Worm (Caenorhabditis elegans) whole organism, early embryonic: ENCODE measurements around the gene nhr-80.

Experiments used
- B0310.2 ChIP-seq: sonication (generic microtip); optimal IDR thresholded peaks from 2 replicates; lab custom pipeline; 2016; ENCODE audit warnings: mild to moderate bottlenecking, missing genetic modification characterization, missing compliant biosample characterization
- F13C5.2 ChIP-seq: sonication (generic microtip); optimal IDR thresholded peaks from 2 replicates; lab custom pipeline; 2017; ENCODE audit warnings: mild to moderate bottlenecking, missing genetic modification characterization, inconsistent platforms, missing compliant biosample characterization
- aly-1 ChIP-seq: sonication (generic microtip); optimal IDR thresholded peaks from 2 replicates; lab custom pipeline; 2016; ENCODE audit warnings: missing genetic modification characterization, missing compliant biosample characterization
- ama-1 ChIP-seq: fragments of 150-350 bp; optimal IDR thresholded peaks from 2 replicates; lab custom pipeline; 2014
- ceh-13 ChIP-seq: fragments of 200-800 bp; sonication (Bioruptor generic); optimal IDR thresholded peaks from 2 replicates; lab custom pipeline; 2018; ENCODE audit warnings: mild to moderate bottlenecking, missing genetic modification characterization, missing compliant biosample characterization
- ceh-36 ChIP-seq: sonication (generic microtip); optimal IDR thresholded peaks from 2 replicates; lab custom pipeline; 2016; ENCODE audit warnings: missing genetic modification characterization, inconsistent platforms, missing compliant biosample characterization
- ets-7 ChIP-seq: sonication (generic microtip); optimal IDR thresholded peaks from 2 replicates; lab custom pipeline; 2016; ENCODE audit warnings: missing genotype, missing genetic modification characterization, missing compliant biosample characterization
- flt-1 ChIP-seq: fragments of 200-800 bp; sonication (Bioruptor generic); IDR thresholded peaks from 2 replicates; pipeline ENCODE4 v1.3.6; 2022; ENCODE audit warnings: missing genetic modification characterization, missing compliant biosample characterization
- hmbx-1 ChIP-seq: sonication (generic microtip); optimal IDR thresholded peaks from 2 replicates; lab custom pipeline; 2016; ENCODE audit warnings: mild to moderate bottlenecking, missing genetic modification characterization, missing compliant biosample characterization
- hmg-4 ChIP-seq: fragments of 200-800 bp; sonication (Bioruptor generic); optimal IDR thresholded peaks from 2 replicates; lab custom pipeline; 2018; ENCODE audit warnings: mild to moderate bottlenecking, missing genetic modification characterization, missing compliant biosample characterization
- hnd-1 ChIP-seq: sonication (generic microtip); optimal IDR thresholded peaks from 2 replicates; lab custom pipeline; 2016; ENCODE audit warnings: missing genetic modification characterization, missing compliant biosample characterization
- pes-1 ChIP-seq: fragments of 200-800 bp; sonication (Bioruptor generic); IDR thresholded peaks from 2 replicates; pipeline ENCODE4 v1.3.6; 2022; ENCODE audit warnings: missing genetic modification reagents, missing genetic modification characterization, missing compliant biosample characterization
- scrt-1 ChIP-seq: fragments of 200-800 bp; sonication (Bioruptor generic); IDR thresholded peaks from 2 replicates; pipeline ENCODE4 v1.3.6; 2022; ENCODE audit warnings: missing genetic modification characterization, missing compliant biosample characterization
- sea-1 ChIP-seq: fragments of 200-800 bp; sonication (Bioruptor generic); conservative IDR thresholded peaks from 2 replicates; pipeline ENCODE4 v1.3.6; 2022; ENCODE audit warnings: missing genetic modification characterization, missing compliant biosample characterization
- tbx-11 ChIP-seq: fragments of 200-800 bp; sonication (Bioruptor generic); IDR thresholded peaks from 2 replicates; pipeline ENCODE4 v1.3.6; 2022; ENCODE audit warnings: missing genetic modification characterization, missing compliant biosample characterization
- tbx-37 ChIP-seq: fragments of 200-800 bp; sonication (Bioruptor generic); conservative IDR thresholded peaks from 2 replicates; pipeline ENCODE4 v1.3.6; 2022; ENCODE audit warnings: missing genetic modification reagents, missing genetic modification characterization, missing compliant biosample characterization
- tra-4 ChIP-seq: sonication (generic microtip); optimal IDR thresholded peaks from 2 replicates; lab custom pipeline; 2017; ENCODE audit warnings: missing genetic modification characterization, missing compliant biosample characterization

nhr-80 gene

DNA sequence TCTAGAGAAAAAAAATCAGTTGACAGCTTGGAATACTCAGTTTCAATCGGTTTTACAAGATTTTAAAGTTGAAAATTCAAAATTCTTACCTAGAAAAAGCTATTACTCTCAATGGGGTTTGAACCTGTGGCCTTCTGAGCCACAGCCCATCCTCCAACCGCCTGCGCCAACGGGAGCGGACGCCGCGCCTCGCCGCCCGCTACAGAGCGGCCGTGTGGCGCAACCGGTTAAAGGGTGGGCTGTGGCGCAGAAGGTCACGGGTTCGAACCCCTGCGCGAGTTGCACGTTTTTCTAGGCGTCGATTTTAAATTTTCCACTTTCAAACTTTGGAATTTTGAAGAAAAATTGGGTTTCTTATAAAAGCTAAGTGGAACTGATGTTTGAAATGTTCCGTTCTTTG is 33.7 kb upstream of the nhr-80 start:
- TF ChIP-seq F13C5.2 (tag; lab: Kevin White, UChicago) (no peak), hnd-1 (tag; lab: Kevin White, UChicago) (no peak), pes-1 (GFP tag; lab: Robert Waterston, UW) (no peak), flt-1 (GFP tag; lab: Robert Waterston, UW) (no peak), tra-4 (tag; lab: Kevin White, UChicago) (no peak), ceh-13 (GFP tag; lab: Kevin White, UChicago) (no peak), hmg-4 (GFP tag; lab: Kevin White, UChicago) (no peak), tbx-11 (GFP tag; lab: Robert Waterston, UW) (no peak), scrt-1 (GFP tag; lab: Robert Waterston, UW) (no peak), B0310.2 (tag; lab: Kevin White, UChicago) (no peak), aly-1 (tag; lab: Kevin White, UChicago) (no peak), hmbx-1 (tag; lab: Kevin White, UChicago) (no peak), tbx-37 (GFP tag; lab: Robert Waterston, UW) (no peak), ama-1 (no peak), sea-1 (GFP tag; lab: Robert Waterston, UW) (no peak), ceh-36 (tag; lab: Kevin White, UChicago) (no peak), ets-7 (tag; lab: Kevin White, UChicago) (no peak)

DNA sequence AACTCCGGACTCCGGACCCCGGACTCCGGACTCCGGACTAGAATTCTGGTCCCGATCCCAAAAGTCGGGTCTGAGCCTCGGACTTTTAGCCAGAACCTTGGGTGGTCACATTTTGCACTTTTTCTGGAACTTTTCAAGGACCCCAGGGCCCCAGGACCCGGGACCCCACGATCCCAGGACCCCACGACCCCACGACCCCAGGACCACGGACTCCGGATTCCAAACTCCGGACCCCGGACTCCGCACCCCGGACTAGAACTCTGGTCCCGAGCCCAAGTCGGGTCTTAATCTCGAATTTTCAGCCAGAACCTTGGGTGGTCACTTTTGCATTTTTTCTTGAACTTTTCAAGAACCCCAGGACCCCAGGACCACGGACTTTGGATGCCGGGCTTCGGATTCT is 28.1 kb upstream of the nhr-80 start:
- TF ChIP-seq ceh-13 (GFP tag; lab: Kevin White, UChicago) (no peak), aly-1 (tag; lab: Kevin White, UChicago) (no peak), sea-1 (GFP tag; lab: Robert Waterston, UW) (no peak), pes-1 (GFP tag; lab: Robert Waterston, UW) (no peak), ama-1 (no peak), scrt-1 (GFP tag; lab: Robert Waterston, UW) (no peak), hnd-1 (tag; lab: Kevin White, UChicago) (no peak), B0310.2 (tag; lab: Kevin White, UChicago) (no peak), flt-1 (GFP tag; lab: Robert Waterston, UW) (no peak), tbx-11 (GFP tag; lab: Robert Waterston, UW) (no peak), hmg-4 (GFP tag; lab: Kevin White, UChicago) (no peak), ets-7 (tag; lab: Kevin White, UChicago) (no peak), hmbx-1 (tag; lab: Kevin White, UChicago) (no peak), tra-4 (tag; lab: Kevin White, UChicago) (no peak), ceh-36 (tag; lab: Kevin White, UChicago) (no peak), tbx-37 (GFP tag; lab: Robert Waterston, UW) (no peak), F13C5.2 (tag; lab: Kevin White, UChicago) (no peak)

DNA sequence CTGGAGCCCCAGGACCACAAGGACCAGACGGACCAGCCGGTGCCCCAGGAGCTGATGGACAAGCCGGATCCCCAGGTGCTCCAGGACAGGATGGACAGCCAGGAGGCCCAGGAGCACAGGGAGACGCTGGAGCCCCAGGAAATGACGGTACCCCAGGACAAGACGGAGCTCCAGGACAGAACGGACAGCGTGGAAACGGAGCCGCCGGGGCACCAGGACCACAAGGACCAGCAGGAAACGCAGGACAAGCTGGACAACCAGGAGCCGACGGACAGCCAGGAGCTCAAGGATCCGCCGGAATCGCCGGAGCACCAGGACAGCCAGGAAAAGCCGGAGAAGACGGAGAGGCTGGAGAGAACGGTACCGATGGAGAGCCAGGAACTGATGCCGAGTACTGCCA is 26.8 kb upstream of the nhr-80 start:
- TF ChIP-seq ama-1 (no peak), hmg-4 (GFP tag; lab: Kevin White, UChicago) (peak; percentile 4), hmbx-1 (tag; lab: Kevin White, UChicago) (no peak)

DNA sequence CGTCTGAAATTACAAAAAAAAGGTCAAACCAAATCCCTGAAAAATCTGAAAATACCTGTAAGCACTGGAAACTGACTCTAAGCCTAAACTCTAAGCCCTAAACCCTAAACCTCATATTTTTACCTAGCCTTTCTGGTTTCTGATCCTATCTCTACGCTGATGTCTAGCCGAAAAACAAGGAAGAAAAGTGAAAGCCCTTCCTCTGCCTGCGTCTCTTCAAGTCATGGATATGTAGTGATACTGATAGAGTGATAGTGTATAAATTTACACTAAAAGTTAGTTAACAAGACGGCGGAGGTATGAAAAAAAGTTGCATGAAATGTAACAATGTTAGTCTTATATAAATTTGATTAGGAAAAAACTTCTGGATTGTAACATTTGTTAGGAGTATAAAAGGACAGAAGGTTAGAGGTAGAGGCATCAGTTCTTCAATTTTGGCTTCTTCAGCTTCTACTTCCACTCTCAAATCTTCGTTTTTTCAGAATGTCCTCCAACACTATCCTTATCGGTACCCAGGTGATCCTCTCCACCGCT is 26.0 kb upstream of the nhr-80 start, which contains the start of gene col-88:
Gene col-88, plus strand, starts transcription at position 484 of the 534 bp plus-strand sequence.
- TF ChIP-seq flt-1 (GFP tag; lab: Robert Waterston, UW), result no peak
- TF ChIP-seq sea-1 (GFP tag; lab: Robert Waterston, UW), result no peak
- no peak for TF ChIP-seq hnd-1 (tag; lab: Kevin White, UChicago)
- TF ChIP-seq tra-4 (tag; lab: Kevin White, UChicago), result no peak
- no peak for TF ChIP-seq tbx-37 (GFP tag; lab: Robert Waterston, UW)
- no peak for TF ChIP-seq F13C5.2 (tag; lab: Kevin White, UChicago)
- no peak for TF ChIP-seq aly-1 (tag; lab: Kevin White, UChicago)
- no peak for TF ChIP-seq hmg-4 (GFP tag; lab: Kevin White, UChicago)
- no peak for TF ChIP-seq ceh-36 (tag; lab: Kevin White, UChicago)
- TF ChIP-seq pes-1 (GFP tag; lab: Robert Waterston, UW), result no peak
- no peak for TF ChIP-seq tbx-11 (GFP tag; lab: Robert Waterston, UW)

DNA sequence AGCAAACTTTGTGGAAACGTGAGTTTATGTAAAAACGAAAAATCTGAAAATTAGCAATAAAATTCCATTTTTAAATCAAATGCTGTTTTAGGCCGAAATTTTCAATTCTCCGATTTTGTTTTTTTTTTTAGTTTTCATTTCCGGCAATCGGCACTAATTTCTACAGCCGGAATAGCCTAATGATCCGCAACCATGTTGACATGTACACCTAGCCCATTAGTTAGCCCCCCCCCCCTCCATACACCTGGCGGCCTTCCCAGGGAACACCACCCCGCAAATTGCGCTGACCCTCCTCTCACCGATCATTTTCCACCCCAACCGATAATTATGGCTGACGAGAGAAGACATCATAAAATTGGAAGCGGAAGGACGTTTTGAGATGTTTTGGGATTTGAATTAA is 24.8 kb upstream of the nhr-80 start:
- no peak for TF ChIP-seq tbx-37 (GFP tag; lab: Robert Waterston, UW)
- TF ChIP-seq tra-4 (tag; lab: Kevin White, UChicago), result no peak
- TF ChIP-seq ceh-36 (tag; lab: Kevin White, UChicago), result no peak
- TF ChIP-seq F13C5.2 (tag; lab: Kevin White, UChicago), result no peak
- TF ChIP-seq aly-1 (tag; lab: Kevin White, UChicago), result no peak
- no peak for TF ChIP-seq hnd-1 (tag; lab: Kevin White, UChicago)
- no peak for TF ChIP-seq ets-7 (tag; lab: Kevin White, UChicago)
- TF ChIP-seq flt-1 (GFP tag; lab: Robert Waterston, UW), result no peak
- no peak for TF ChIP-seq pes-1 (GFP tag; lab: Robert Waterston, UW)
- no peak for TF ChIP-seq sea-1 (GFP tag; lab: Robert Waterston, UW)
- TF ChIP-seq hmg-4 (GFP tag; lab: Kevin White, UChicago), result no peak
- TF ChIP-seq scrt-1 (GFP tag; lab: Robert Waterston, UW), result no peak
- TF ChIP-seq B0310.2 (tag; lab: Kevin White, UChicago), result no peak
- no peak for TF ChIP-seq hmbx-1 (tag; lab: Kevin White, UChicago)

DNA sequence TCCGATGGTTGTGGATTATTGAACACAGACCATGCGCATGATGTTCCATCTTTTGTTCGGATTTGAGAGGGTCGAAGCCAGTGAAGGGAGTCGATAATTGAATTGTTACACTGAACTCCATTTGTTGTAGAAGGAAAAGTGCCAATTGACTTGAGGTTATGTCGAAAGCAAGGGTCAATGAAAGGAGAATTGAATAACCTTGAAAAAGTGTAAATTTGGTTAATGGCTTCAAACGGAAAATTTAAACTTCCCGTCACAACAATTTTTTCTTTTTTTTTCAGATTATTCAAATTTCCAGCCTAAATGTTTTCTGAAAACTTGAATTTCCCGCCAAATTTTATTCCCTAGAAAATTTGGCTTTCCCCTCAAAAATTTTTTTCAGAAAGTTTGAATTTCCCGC is 23.4 kb upstream of the nhr-80 start, which contains the start of gene clp-10:
Gene clp-10, minus strand, starts transcription at position 101 of the 400 bp plus-strand sequence.
- TF ChIP-seq ceh-36 (tag; lab: Kevin White, UChicago) (no peak), tra-4 (tag; lab: Kevin White, UChicago) (no peak), tbx-37 (GFP tag; lab: Robert Waterston, UW) (no peak), ets-7 (tag; lab: Kevin White, UChicago) (no peak), pes-1 (GFP tag; lab: Robert Waterston, UW) (no peak), aly-1 (tag; lab: Kevin White, UChicago) (no peak), hmg-4 (GFP tag; lab: Kevin White, UChicago) (no peak), hnd-1 (tag; lab: Kevin White, UChicago) (no peak), hmbx-1 (tag; lab: Kevin White, UChicago) (no peak), ceh-13 (GFP tag; lab: Kevin White, UChicago) (no peak), sea-1 (GFP tag; lab: Robert Waterston, UW) (no peak), B0310.2 (tag; lab: Kevin White, UChicago) (no peak), flt-1 (GFP tag; lab: Robert Waterston, UW) (no peak), tbx-11 (GFP tag; lab: Robert Waterston, UW) (no peak), ama-1 (no peak), scrt-1 (GFP tag; lab: Robert Waterston, UW) (no peak), F13C5.2 (tag; lab: Kevin White, UChicago) (no peak)
